Fruit fly (Drosophila melanogaster) whole organism, pupa: Measurements from ENCODE around the gene Rcd5.

Experiments used
- CG15710 ChIP-seq: fragments of 200-800 bp; sonication (Bioruptor generic); optimal IDR thresholded peaks from 2 replicates; lab custom pipeline; 2018; ENCODE audit warnings: missing biosample characterization, mild to moderate bottlenecking, missing genetic modification characterization, moderate library complexity
- CG4496 ChIP-seq: fragments of 200-800 bp; sonication (Bioruptor generic); IDR thresholded peaks from 3 replicates; pipeline ENCODE4 v1.3.6; 2022; ENCODE audit warnings: missing biosample characterization, missing genetic modification characterization
- EcR ChIP-seq: fragments of 200-800 bp; sonication (Bioruptor generic); optimal IDR thresholded peaks from 3 replicates; lab custom pipeline; 2019; ENCODE audit warnings: missing biosample characterization, missing genetic modification characterization, mild to moderate bottlenecking, moderate library complexity, missing genetic modification reagents
- rn ChIP-seq: fragments of 200-800 bp; sonication (Bioruptor generic); IDR thresholded peaks from 2 replicates; pipeline ENCODE4 v1.3.6; 2022; ENCODE audit warnings: missing biosample characterization, missing genetic modification characterization

DNA sequence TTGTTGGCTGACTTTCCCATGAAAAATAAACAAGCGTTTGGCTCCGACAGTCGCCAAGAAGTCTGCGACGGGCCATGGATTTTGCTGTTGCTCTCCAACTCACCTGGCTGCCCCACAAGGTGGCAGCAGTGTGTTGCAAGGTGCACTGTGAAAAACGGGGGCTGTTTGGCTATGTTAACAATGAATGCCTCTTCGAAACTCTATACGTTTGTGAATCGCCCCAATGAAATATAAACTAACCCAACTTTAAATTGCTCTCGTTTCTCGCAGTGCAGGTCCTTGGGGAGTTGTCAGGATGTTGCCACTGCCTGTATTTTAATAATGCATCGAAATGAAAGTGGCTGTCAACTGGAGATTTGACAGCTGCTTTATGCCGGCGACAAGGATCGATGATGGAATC lies 26.0 kb upstream of the Rcd5 start:
- TF ChIP-seq rn (GFP tag; lab: Robert Waterston, UW) (no peak), CG4496 (peak; percentile 46; the same call in 1 of the 3 replicates), EcR (GFP tag; lab: Kevin White, UChicago) (no peak), CG15710 (peak; percentile 29)
